Fruit fly (Drosophila melanogaster) whole organism, embryonic: Measurements from ENCODE around the gene CG42240.

Source experiments
- Ada2b ChIP-seq: fragments of 200-800 bp; sonication (Bioruptor generic); IDR thresholded peaks from 2 replicates; pipeline ENCODE4 v1.3.6; 2022; ENCODE audit warnings: missing biosample characterization, missing genetic modification characterization
- Adf1 ChIP-seq: fragments of 200-800 bp; sonication (Bioruptor generic); IDR thresholded peaks from 2 replicates; pipeline ENCODE4 v1.3.6; 2022; ENCODE audit warnings: missing biosample characterization, missing genetic modification characterization
- Blimp-1 ChIP-seq: fragments of 200-800 bp; sonication (Bioruptor generic); optimal IDR thresholded peaks from 3 replicates; lab custom pipeline; 2018; ENCODE audit warnings: missing biosample characterization, missing genetic modification characterization, mild to moderate bottlenecking, moderate library complexity, missing genetic modification reagents
- CG10431 ChIP-seq: fragments of 200-800 bp; sonication (Bioruptor generic); optimal IDR thresholded peaks from 3 replicates; lab custom pipeline; 2018; ENCODE audit warnings: missing biosample characterization, mild to moderate bottlenecking, missing genetic modification characterization
- CG11504 ChIP-seq: fragments of 200-800 bp; sonication (Bioruptor generic); optimal IDR thresholded peaks from 3 replicates; lab custom pipeline; 2019; ENCODE audit warnings: missing biosample characterization, mild to moderate bottlenecking, missing genetic modification characterization, moderate library complexity
- CG11695 ChIP-seq: fragments of 200-800 bp; sonication (Bioruptor generic); IDR thresholded peaks from 3 replicates; pipeline ENCODE4 v1.3.6; 2022; ENCODE audit warnings: missing biosample characterization, missing genetic modification characterization
- CG12219 ChIP-seq: fragments of 200-800 bp; sonication (Bioruptor generic); optimal IDR thresholded peaks from 3 replicates; lab custom pipeline; 2018; ENCODE audit warnings: missing biosample characterization, mild to moderate bottlenecking, missing genetic modification characterization
- CG12659 ChIP-seq: fragments of 200-800 bp; sonication (Bioruptor generic); optimal IDR thresholded peaks from 3 replicates; lab custom pipeline; 2017; ENCODE audit warnings: mild to moderate bottlenecking, missing biosample characterization, missing genetic modification reagents, missing genetic modification characterization
- CG14710 ChIP-seq: fragments of 200-800 bp; sonication (Bioruptor generic); optimal IDR thresholded peaks from 3 replicates; lab custom pipeline; 2019; ENCODE audit warnings: missing biosample characterization, mild to moderate bottlenecking, missing genetic modification characterization, moderate library complexity
- CG17328 ChIP-seq: fragments of 200-800 bp; sonication (Bioruptor generic); IDR thresholded peaks from 2 replicates; pipeline ENCODE4 v1.3.6; 2022; ENCODE audit warnings: missing biosample characterization, missing genetic modification characterization
- CG17612 ChIP-seq: fragments of 200-800 bp; sonication (Bioruptor generic); IDR thresholded peaks from 2 replicates; pipeline ENCODE4 v1.3.6; 2022; ENCODE audit warnings: missing biosample characterization, missing genetic modification characterization
- CG18599 ChIP-seq: fragments of 200-800 bp; sonication (Bioruptor generic); optimal IDR thresholded peaks from 3 replicates; lab custom pipeline; 2017; ENCODE audit warnings: missing biosample characterization, missing genetic modification characterization, mild to moderate bottlenecking, moderate library complexity, missing genetic modification reagents
- CG4617 ChIP-seq: fragments of 200-800 bp; sonication (Bioruptor generic); optimal IDR thresholded peaks from 3 replicates; lab custom pipeline; 2016; ENCODE audit warnings: missing biosample characterization, missing genetic modification characterization, borderline replicate concordance
- CG6654 ChIP-seq: fragments of 200-800 bp; sonication (Bioruptor generic); optimal IDR thresholded peaks from 2 replicates; lab custom pipeline; 2017; ENCODE audit warnings: missing biosample characterization, mild to moderate bottlenecking, missing genetic modification characterization
- CG7271 ChIP-seq: fragments of 200-800 bp; sonication (Bioruptor generic); optimal IDR thresholded peaks from 2 replicates; lab custom pipeline; 2018; ENCODE audit warnings: missing biosample characterization, mild to moderate bottlenecking, missing genetic modification characterization, moderate library complexity
- CG7357 ChIP-seq: fragments of 200-800 bp; sonication (Bioruptor generic); IDR thresholded peaks from 3 replicates; pipeline ENCODE4 v1.3.6; 2022; ENCODE audit warnings: missing biosample characterization, missing genetic modification characterization
- CG8290 ChIP-seq, 3 experiments: fragments of 200-800 bp; sonication (Bioruptor generic); optimal IDR thresholded peaks; 2 replicates each; lab custom pipeline; 2016 to 2019; ENCODE audit warnings: missing biosample characterization in 3 of 3, missing genetic modification characterization in 3 of 3, mild to moderate bottlenecking in 2 of 3, moderate library complexity in 1 of 3
- CoRest ChIP-seq: fragments of 200-800 bp; sonication (Bioruptor generic); optimal IDR thresholded peaks from 3 replicates; lab custom pipeline; 2018; ENCODE audit warnings: missing biosample characterization, mild to moderate bottlenecking, missing genetic modification characterization, moderate library complexity
- Eip74EF ChIP-seq, 2 experiments: fragments of 200-800 bp in 1 of 2; fragments of >200 bp in 1 of 2; sonication (Bioruptor generic) in 1 of 2; optimal IDR thresholded peaks; 2 replicates each; lab custom pipeline; 2017 to 2019; ENCODE audit warnings: missing biosample characterization in 2 of 2, missing genetic modification characterization in 2 of 2, mild to moderate bottlenecking in 1 of 2, moderate library complexity in 1 of 2
- HLH4C ChIP-seq: fragments of 200-800 bp; sonication (Bioruptor generic); IDR thresholded peaks from 3 replicates; pipeline ENCODE4 v1.3.6; 2022; ENCODE audit warnings: missing biosample characterization, missing genetic modification characterization; ENCODE audit not compliant: partially characterized antibody
- Hey ChIP-seq: fragments of 200-800 bp; sonication (Bioruptor generic); optimal IDR thresholded peaks from 3 replicates; lab custom pipeline; 2018; ENCODE audit warnings: missing biosample characterization, mild to moderate bottlenecking, missing genetic modification characterization
- Hmr ChIP-seq: fragments of 200-800 bp; sonication (Bioruptor generic); optimal IDR thresholded peaks from 3 replicates; lab custom pipeline; 2017; ENCODE audit warnings: mild to moderate bottlenecking, missing biosample characterization, missing genetic modification reagents, missing genetic modification characterization
- Nf-YA ChIP-seq: fragments of 200-800 bp; sonication (Bioruptor generic); IDR thresholded peaks from 2 replicates; pipeline ENCODE4 v1.3.6; 2022; ENCODE audit warnings: missing biosample characterization, missing genetic modification characterization
- Oaz ChIP-seq: fragments of 200-800 bp; sonication (Bioruptor generic); IDR thresholded peaks from 2 replicates; pipeline ENCODE4 v1.3.6; 2022; ENCODE audit warnings: missing biosample characterization, missing genetic modification characterization
- Sox102F ChIP-seq: fragments of 200-800 bp; sonication (Bioruptor generic); optimal IDR thresholded peaks from 2 replicates; lab custom pipeline; 2018; ENCODE audit warnings: missing biosample characterization, mild to moderate bottlenecking, missing genetic modification characterization, moderate library complexity
- bab2 ChIP-seq: fragments of 200-800 bp; sonication (Bioruptor generic); optimal IDR thresholded peaks from 2 replicates; lab custom pipeline; 2016; ENCODE audit warnings: missing biosample characterization, missing genetic modification characterization
- crc ChIP-seq: fragments of 200-800 bp; sonication (Bioruptor generic); optimal IDR thresholded peaks from 2 replicates; lab custom pipeline; 2016; ENCODE audit warnings: missing biosample characterization, missing genetic modification characterization
- crol ChIP-seq: fragments of 200-800 bp; sonication (Bioruptor generic); IDR thresholded peaks from 2 replicates; pipeline ENCODE4 v1.3.6; 2022; ENCODE audit warnings: missing biosample characterization, missing genetic modification characterization
- emc ChIP-seq: fragments of 200-800 bp; sonication (Bioruptor generic); optimal IDR thresholded peaks from 2 replicates; lab custom pipeline; 2016; ENCODE audit warnings: missing biosample characterization, missing genetic modification characterization
- ewg ChIP-seq: fragments of 200-800 bp; sonication (Bioruptor generic); optimal IDR thresholded peaks from 3 replicates; lab custom pipeline; 2017; ENCODE audit warnings: mild to moderate bottlenecking, missing biosample characterization, missing genetic modification reagents, missing genetic modification characterization
- klu ChIP-seq: fragments of 200-800 bp; sonication (Bioruptor generic); IDR thresholded peaks from 2 replicates; pipeline ENCODE4 v1.3.6; 2022; ENCODE audit warnings: missing biosample characterization, missing genetic modification characterization
- kni ChIP-seq: fragments of 200-800 bp; sonication (Bioruptor generic); optimal IDR thresholded peaks from 3 replicates; lab custom pipeline; 2017; ENCODE audit warnings: mild to moderate bottlenecking, missing biosample characterization, missing genetic modification reagents, missing genetic modification characterization
- lab ChIP-seq: fragments of 200-800 bp; sonication (Bioruptor generic); optimal IDR thresholded peaks from 3 replicates; lab custom pipeline; 2017; ENCODE audit warnings: missing biosample characterization, missing genetic modification characterization, mild to moderate bottlenecking, moderate library complexity, missing genetic modification reagents
- maf-S ChIP-seq: fragments of 200-800 bp; sonication (Bioruptor generic); optimal IDR thresholded peaks from 2 replicates; lab custom pipeline; 2016; ENCODE audit warnings: missing biosample characterization, missing genetic modification characterization
- mam ChIP-seq: fragments of 200-800 bp; sonication (Bioruptor generic); optimal IDR thresholded peaks from 3 replicates; lab custom pipeline; 2016; ENCODE audit warnings: missing biosample characterization, missing genetic modification characterization
- nerfin-1 ChIP-seq: fragments of 200-800 bp; sonication (Bioruptor generic); optimal IDR thresholded peaks from 3 replicates; lab custom pipeline; 2019; ENCODE audit warnings: missing biosample characterization, mild to moderate bottlenecking, missing genetic modification characterization, moderate library complexity
- odd ChIP-seq: fragments of 200-800 bp; sonication (Bioruptor generic); optimal IDR thresholded peaks from 2 replicates; lab custom pipeline; 2017; ENCODE audit warnings: missing biosample characterization, mild to moderate bottlenecking, missing genetic modification characterization
- org-1 ChIP-seq: fragments of 200-800 bp; sonication (Bioruptor generic); optimal IDR thresholded peaks from 2 replicates; lab custom pipeline; 2017; ENCODE audit warnings: missing biosample characterization, missing genetic modification characterization
- phol ChIP-seq: fragments of 200-800 bp; sonication (Bioruptor generic); optimal IDR thresholded peaks from 3 replicates; lab custom pipeline; 2018; ENCODE audit warnings: missing biosample characterization, mild to moderate bottlenecking, missing genetic modification characterization, moderate library complexity
- psq ChIP-seq: fragments of 200-800 bp; sonication (Bioruptor generic); optimal IDR thresholded peaks from 2 replicates; lab custom pipeline; 2017; ENCODE audit warnings: missing biosample characterization, missing genetic modification characterization
- rib ChIP-seq: fragments of 200-800 bp; sonication (Bioruptor generic); IDR thresholded peaks from 2 replicates; pipeline ENCODE4 v1.3.6; 2022; ENCODE audit warnings: missing biosample characterization, missing genetic modification characterization
- sima ChIP-seq: fragments of 200-800 bp; sonication (Bioruptor generic); optimal IDR thresholded peaks from 2 replicates; lab custom pipeline; 2016; ENCODE audit warnings: missing biosample characterization, missing genetic modification characterization
- sug ChIP-seq: fragments of 200-800 bp; optimal IDR thresholded peaks from 2 replicates; lab custom pipeline; 2019; ENCODE audit warnings: missing biosample characterization, mild to moderate bottlenecking, missing genetic modification characterization, moderate library complexity
- tap ChIP-seq: fragments of 200-800 bp; optimal IDR thresholded peaks from 3 replicates; lab custom pipeline; 2019; ENCODE audit warnings: missing biosample characterization, mild to moderate bottlenecking, missing genetic modification characterization, moderate library complexity
- tio ChIP-seq: fragments of 200-800 bp; sonication (Bioruptor generic); optimal IDR thresholded peaks from 2 replicates; lab custom pipeline; 2017; ENCODE audit warnings: missing biosample characterization, missing genetic modification characterization, inconsistent platforms
- tx ChIP-seq: fragments of 200-800 bp; sonication (Bioruptor generic); optimal IDR thresholded peaks from 2 replicates; lab custom pipeline; 2016; ENCODE audit warnings: missing biosample characterization, missing genetic modification characterization
- zfh1 ChIP-seq: fragments of 200-800 bp; sonication (Bioruptor generic); IDR thresholded peaks from 3 replicates; pipeline ENCODE4 v1.3.6; 2022; ENCODE audit warnings: missing biosample characterization, missing genetic modification characterization
- zfh2 ChIP-seq: fragments of 200-800 bp; sonication (Bioruptor generic); optimal IDR thresholded peaks from 2 replicates; lab custom pipeline; 2016; ENCODE audit warnings: missing biosample characterization, missing genetic modification characterization

Gene CG42240

dm6 chrX:6338738-6339614, 8.3 kb downstream of the CG42240 start (continued):
- TF ChIP-seq Oaz (GFP tag; lab: Robert Waterston, UW): no peak
- 0 out of 3 replicates have a peak, but pooled peaks have one; percentile 16 for TF ChIP-seq CG11695
- no peak for TF ChIP-seq CG12219
- no peak for TF ChIP-seq CG8290 (GFP tag; optimal IDR thresholded peaks at IDR 0.05; lab: Kevin White, UChicago)
- TF ChIP-seq CG8290 (tag; optimal IDR thresholded peaks at IDR 0.05; lab: Kevin White, UChicago): peak in 1 of 2 experiments; percentile 32
- no peak for TF ChIP-seq psq (GFP tag; lab: Kevin White, UChicago)
- TF ChIP-seq CG6654 (GFP tag; lab: Kevin White, UChicago): no peak
- peak; percentile 45 for TF ChIP-seq CG11504
- TF ChIP-seq CG14710 (tag; lab: Kevin White, UChicago): no peak
- TF ChIP-seq CG10431 (GFP tag; lab: Kevin White, UChicago): no peak
- TF ChIP-seq HLH4C: no peak
- no peak for TF ChIP-seq sima
- no peak for TF ChIP-seq odd (GFP tag; lab: Kevin White, UChicago)
- TF ChIP-seq CG4617 (GFP tag; lab: Kevin White, UChicago): no peak
- peak; percentile 37 for TF ChIP-seq lab (GFP tag; lab: Kevin White, UChicago)
- TF ChIP-seq Blimp-1 (GFP tag; lab: Kevin White, UChicago): peak; percentile 11
- no peak for TF ChIP-seq sug (tag; lab: Kevin White, UChicago)
- TF ChIP-seq Adf1: no peak
- peak; percentile 2 for TF ChIP-seq phol
- TF ChIP-seq CG12659 (GFP tag; lab: Kevin White, UChicago): no peak
- TF ChIP-seq CG18599 (GFP tag; lab: Kevin White, UChicago): peak; percentile 10
- no peak for TF ChIP-seq rib
- no peak for TF ChIP-seq tx (GFP tag; lab: Kevin White, UChicago)
- TF ChIP-seq CG7357 (GFP tag; lab: Robert Waterston, UW): no peak
- TF ChIP-seq zfh1 (GFP tag; lab: Robert Waterston, UW): 0 out of 3 replicates have a peak, but pooled peaks have one; percentile 30
- TF ChIP-seq CG7271 (tag; lab: Kevin White, UChicago): no peak
- TF ChIP-seq nerfin-1 (tag; lab: Kevin White, UChicago): no peak
- no peak for TF ChIP-seq bab2 (GFP tag; lab: Kevin White, UChicago)
- no peak for TF ChIP-seq ewg
- no peak for TF ChIP-seq maf-S
- no peak for TF ChIP-seq Eip74EF (GFP tag; optimal IDR thresholded peaks at IDR 0.05; lab: Kevin White, UChicago)
- peak; percentile 23 for TF ChIP-seq Hmr (GFP tag; lab: Kevin White, UChicago)
- peak; percentile 76 for TF ChIP-seq crol (GFP tag; lab: Robert Waterston, UW)
- no peak for TF ChIP-seq CoRest (tag; lab: Kevin White, UChicago)
- no peak for TF ChIP-seq kni (GFP tag; lab: Kevin White, UChicago)
- TF ChIP-seq Sox102F (GFP tag; lab: Kevin White, UChicago): peak; percentile 35
- no peak for TF ChIP-seq Hey (tag; lab: Kevin White, UChicago)
- peak; percentile 13 for TF ChIP-seq zfh2 (GFP tag; lab: Kevin White, UChicago)
- no peak for TF ChIP-seq Ada2b
- no peak for TF ChIP-seq CG17612 (GFP tag; lab: Robert Waterston, UW)
- TF ChIP-seq crc: no peak
- no peak for TF ChIP-seq tap (tag; lab: Kevin White, UChicago)
- no peak for TF ChIP-seq klu (GFP tag; lab: Robert Waterston, UW)
- peak; percentile 29 for TF ChIP-seq mam
- TF ChIP-seq CG17328 (GFP tag; lab: Robert Waterston, UW): no peak
- no peak for TF ChIP-seq Nf-YA (GFP tag; lab: Robert Waterston, UW)
- peak; percentile 11 for TF ChIP-seq tio
- no peak for TF ChIP-seq emc (GFP tag; lab: Kevin White, UChicago)
- peak; percentile 17 for TF ChIP-seq org-1 (GFP tag; lab: Kevin White, UChicago)
